Worm (Caenorhabditis elegans) whole organism, L4 larva: ENCODE measurements around the gene spig-9.

Experiments
- F10B5.3 ChIP-seq: sonication (generic microtip); optimal IDR thresholded peaks from 2 replicates; lab custom pipeline; 2016; ENCODE audit warnings: mild to moderate bottlenecking, missing genetic modification characterization, missing compliant biosample characterization
- F26F4.8 ChIP-seq: fragments of 200-800 bp; sonication (Bioruptor generic); conservative IDR thresholded peaks from 2 replicates; pipeline ENCODE4 v1.3.6; 2022; ENCODE audit warnings: missing genetic modification characterization, missing compliant biosample characterization
- T20F7.1 ChIP-seq: fragments of 200-800 bp; sonication (Bioruptor generic); optimal IDR thresholded peaks from 2 replicates; lab custom pipeline; 2018; ENCODE audit warnings: mild to moderate bottlenecking, missing genetic modification characterization, missing compliant biosample characterization
- T26A8.4 ChIP-seq: fragments of 200-800 bp; sonication (Bioruptor generic); IDR thresholded peaks from 2 replicates; pipeline ENCODE4 v1.3.6; 2022; ENCODE audit warnings: missing genetic modification characterization, missing compliant biosample characterization
- Y105C5A.15 ChIP-seq: fragments of 200-800 bp; sonication (Bioruptor generic); IDR thresholded peaks from 2 replicates; pipeline ENCODE4 v1.3.6; 2022; ENCODE audit warnings: missing genetic modification characterization, missing compliant biosample characterization
- Y5F2A.4 ChIP-seq: fragments of 200-800 bp; sonication (Bioruptor generic); optimal IDR thresholded peaks from 2 replicates; lab custom pipeline; 2018; ENCODE audit warnings: mild to moderate bottlenecking, missing genetic modification characterization, missing compliant biosample characterization
- ZK337.2 ChIP-seq: fragments of 200-800 bp; sonication (Bioruptor generic); IDR thresholded peaks from 2 replicates; pipeline ENCODE4 v1.3.6; 2022; ENCODE audit warnings: missing genetic modification reagents, missing genetic modification characterization, missing compliant biosample characterization
- ama-1 ChIP-seq: fragments of 150-350 bp; optimal IDR thresholded peaks from 2 replicates; lab custom pipeline; 2014; ENCODE audit warnings: inconsistent platforms, mixed read lengths
- arid-1 ChIP-seq: fragments of 200-800 bp; sonication (Bioruptor generic); conservative IDR thresholded peaks from 2 replicates; pipeline ENCODE4 v1.3.6; 2022; ENCODE audit warnings: missing genetic modification reagents, missing genetic modification characterization, missing compliant biosample characterization
- ceh-20 ChIP-seq: fragments of 200-800 bp; sonication (Bioruptor generic); IDR thresholded peaks from 2 replicates; pipeline ENCODE4 v1.3.6; 2022; ENCODE audit warnings: missing genetic modification reagents, missing genetic modification characterization, missing compliant biosample characterization
- ceh-82 ChIP-seq: sonication (generic microtip); optimal IDR thresholded peaks from 2 replicates; lab custom pipeline; 2017; ENCODE audit warnings: missing biosample characterization, missing genetic modification characterization
- ces-1 ChIP-seq: fragments of 150-350 bp; sonication (generic microtip); optimal IDR thresholded peaks from 4 replicates; lab custom pipeline; 2014; ENCODE audit warnings: missing biosample characterization, missing genetic modification reagents, missing genetic modification characterization
- daf-16 ChIP-seq, 3 experiments: sonication (generic microtip); optimal IDR thresholded peaks; 2 replicates each; lab custom pipeline; 2016 to 2017; ENCODE audit warnings: missing genetic modification characterization in 3 of 3, missing genetic modification reagents in 3 of 3, mild to moderate bottlenecking in 2 of 3, missing compliant biosample characterization in 2 of 3, missing biosample characterization in 1 of 3, moderate library complexity in 1 of 3
- daf-19 ChIP-seq: fragments of 200-800 bp; sonication (Bioruptor generic); conservative IDR thresholded peaks from 2 replicates; pipeline ENCODE4 v1.3.6; 2022; ENCODE audit warnings: missing genetic modification characterization, missing compliant biosample characterization
- daf-8 ChIP-seq: fragments of 200-800 bp; sonication (Bioruptor generic); IDR thresholded peaks from 2 replicates; pipeline ENCODE4 v1.3.6; 2022; ENCODE audit warnings: missing genetic modification characterization, missing compliant biosample characterization
- dmd-6 ChIP-seq: fragments of 200-800 bp; sonication (Bioruptor generic); IDR thresholded peaks from 2 replicates; pipeline ENCODE4 v1.3.6; 2022; ENCODE audit warnings: missing genetic modification reagents, missing genetic modification characterization, missing compliant biosample characterization
- dpl-1 ChIP-seq: fragments of 150-350 bp; optimal IDR thresholded peaks from 2 replicates; lab custom pipeline; 2014; ENCODE audit warnings: missing biosample characterization, missing genetic modification reagents, missing genetic modification characterization
- duxl-1 ChIP-seq: sonication (generic microtip); optimal IDR thresholded peaks from 2 replicates; lab custom pipeline; 2016; ENCODE audit warnings: mild to moderate bottlenecking, missing genetic modification characterization, moderate library complexity, missing compliant biosample characterization; ENCODE audit not compliant: poor library complexity
- egl-43 ChIP-seq: fragments of 200-800 bp; sonication (Bioruptor generic); IDR thresholded peaks from 2 replicates; pipeline ENCODE4 v1.3.6; 2022; ENCODE audit warnings: missing genetic modification reagents, missing genetic modification characterization, missing compliant biosample characterization
- fkh-10 ChIP-seq: fragments of 150-350 bp; optimal IDR thresholded peaks from 2 replicates; lab custom pipeline; 2014; ENCODE audit warnings: missing biosample characterization, missing genetic modification reagents, missing genetic modification characterization
- hif-1 ChIP-seq, 2 experiments: sonication (generic microtip); optimal IDR thresholded peaks; 2 replicates each; lab custom pipeline; 2016 to 2017; ENCODE audit warnings: missing compliant biosample characterization in 2 of 2, missing genetic modification characterization in 2 of 2, missing genetic modification reagents in 2 of 2, missing genotype in 2 of 2, mild to moderate bottlenecking in 1 of 2
- hlh-30 ChIP-seq: sonication (generic microtip); optimal IDR thresholded peaks from 2 replicates; lab custom pipeline; 2017; ENCODE audit warnings: antibody characterized with exemption, mild to moderate bottlenecking, missing genetic modification characterization, missing compliant biosample characterization; ENCODE audit not compliant: insufficient read depth
- hmg-1.1 ChIP-seq: fragments of 200-800 bp; sonication (Bioruptor generic); IDR thresholded peaks from 2 replicates; pipeline ENCODE4 v1.3.6; 2022; ENCODE audit warnings: missing genetic modification reagents, missing genetic modification characterization, missing compliant biosample characterization
- lim-7 ChIP-seq: fragments of 200-800 bp; sonication (Bioruptor generic); IDR thresholded peaks from 2 replicates; pipeline ENCODE4 v1.3.6; 2022; ENCODE audit warnings: missing genetic modification characterization, missing compliant biosample characterization
- lin-29 ChIP-seq: fragments of 200-800 bp; sonication (Bioruptor generic); IDR thresholded peaks from 2 replicates; pipeline ENCODE4 v1.3.6; 2022; ENCODE audit warnings: missing genetic modification reagents, missing genetic modification characterization, missing compliant biosample characterization
- lin-38 ChIP-seq: fragments of 200-800 bp; sonication (Bioruptor generic); IDR thresholded peaks from 2 replicates; pipeline ENCODE4 v1.3.6; 2022; ENCODE audit warnings: missing genetic modification reagents, missing genetic modification characterization, missing compliant biosample characterization
- lin-39 ChIP-seq: fragments of 150-350 bp; optimal IDR thresholded peaks from 2 replicates; lab custom pipeline; 2014; ENCODE audit warnings: missing biosample characterization, missing genetic modification reagents, missing genetic modification characterization
- lir-3 ChIP-seq: sonication (generic microtip); optimal IDR thresholded peaks from 2 replicates; lab custom pipeline; 2016; ENCODE audit warnings: mild to moderate bottlenecking, missing genetic modification characterization, missing compliant biosample characterization
- madf-9 ChIP-seq: fragments of 200-800 bp; sonication (Bioruptor generic); conservative IDR thresholded peaks from 2 replicates; pipeline ENCODE4 v1.3.6; 2022; ENCODE audit warnings: missing genetic modification reagents, missing genetic modification characterization, missing compliant biosample characterization
- mdt-29 ChIP-seq: fragments of 200-800 bp; sonication (Bioruptor generic); IDR thresholded peaks from 2 replicates; pipeline ENCODE4 v1.3.6; 2022; ENCODE audit warnings: missing genetic modification reagents, missing genetic modification characterization, missing compliant biosample characterization
- mes-2 ChIP-seq: sonication (generic microtip); optimal IDR thresholded peaks from 2 replicates; lab custom pipeline; 2016; ENCODE audit warnings: missing genotype, mild to moderate bottlenecking, missing genetic modification characterization, missing compliant biosample characterization; ENCODE audit not compliant: poor library complexity, severe bottlenecking
- nhr-237 ChIP-seq: sonication (generic microtip); optimal IDR thresholded peaks from 2 replicates; lab custom pipeline; 2017; ENCODE audit warnings: missing biosample characterization, missing genetic modification characterization
- nhr-25 ChIP-seq: sonication (generic microtip); optimal IDR thresholded peaks from 2 replicates; lab custom pipeline; 2017; ENCODE audit warnings: missing genetic modification characterization, mild to moderate bottlenecking, missing compliant biosample characterization, antibody characterized with exemption, moderate library complexity, borderline replicate concordance; ENCODE audit not compliant: insufficient read depth
- nhr-28 ChIP-seq: fragments of 150-350 bp; optimal IDR thresholded peaks from 2 replicates; lab custom pipeline; 2014; ENCODE audit warnings: missing biosample characterization, missing genetic modification characterization
- nhr-41 ChIP-seq: fragments of 200-800 bp; sonication (Bioruptor generic); IDR thresholded peaks from 2 replicates; pipeline ENCODE4 v1.3.6; 2022; ENCODE audit warnings: missing genetic modification reagents, missing genetic modification characterization, missing compliant biosample characterization
- nhr-6 ChIP-seq: fragments of 150-350 bp; optimal IDR thresholded peaks from 2 replicates; lab custom pipeline; 2014; ENCODE audit warnings: missing biosample characterization, missing genetic modification characterization
- nhr-76 ChIP-seq: fragments of 150-350 bp; optimal IDR thresholded peaks from 2 replicates; lab custom pipeline; 2014; ENCODE audit warnings: missing biosample characterization, missing genetic modification characterization
- nhr-77 ChIP-seq: fragments of 150-350 bp; optimal IDR thresholded peaks from 2 replicates; lab custom pipeline; 2014; ENCODE audit warnings: missing biosample characterization, missing genetic modification characterization
- php-3 ChIP-seq: fragments of 200-800 bp; sonication (Bioruptor generic); IDR thresholded peaks from 2 replicates; pipeline ENCODE4 v1.3.6; 2022; ENCODE audit warnings: missing genetic modification reagents, missing genetic modification characterization, missing compliant biosample characterization
- pqm-1 ChIP-seq: sonication (generic microtip); optimal IDR thresholded peaks from 2 replicates; lab custom pipeline; 2017; ENCODE audit warnings: missing biosample characterization, missing genetic modification characterization
- sdz-12 ChIP-seq: fragments of 200-800 bp; sonication (Bioruptor generic); optimal IDR thresholded peaks from 2 replicates; lab custom pipeline; 2018; ENCODE audit warnings: mild to moderate bottlenecking, missing genetic modification characterization, missing compliant biosample characterization
- skn-1 ChIP-seq: fragments of 150-350 bp; optimal IDR thresholded peaks from 2 replicates; lab custom pipeline; 2014; ENCODE audit warnings: missing biosample characterization, missing genetic modification characterization
- tag-97 ChIP-seq: fragments of 200-800 bp; sonication (Bioruptor generic); IDR thresholded peaks from 2 replicates; pipeline ENCODE4 v1.3.6; 2022; ENCODE audit warnings: missing genetic modification characterization, missing compliant biosample characterization
- tra-1 ChIP-seq: fragments of 200-800 bp; sonication (Bioruptor generic); IDR thresholded peaks from 2 replicates; pipeline ENCODE4 v1.3.6; 2022; ENCODE audit warnings: missing genetic modification reagents, missing genetic modification characterization, missing compliant biosample characterization
- unc-39 ChIP-seq: sonication (generic microtip); optimal IDR thresholded peaks from 2 replicates; lab custom pipeline; 2017; ENCODE audit warnings: missing biosample characterization, missing genetic modification characterization
- vab-7 ChIP-seq: fragments of 200-800 bp; sonication (Bioruptor generic); IDR thresholded peaks from 2 replicates; pipeline ENCODE4 v1.3.6; 2022; ENCODE audit warnings: missing genetic modification reagents, missing genetic modification characterization, missing compliant biosample characterization
- zag-1 ChIP-seq: fragments of 150-350 bp; optimal IDR thresholded peaks from 2 replicates; lab custom pipeline; 2014; ENCODE audit warnings: missing biosample characterization, missing genetic modification characterization
- zfp-2 ChIP-seq: sonication (generic microtip); optimal IDR thresholded peaks from 2 replicates; lab custom pipeline; 2016; ENCODE audit warnings: mild to moderate bottlenecking, missing genetic modification characterization, missing compliant biosample characterization
- zfp-3 ChIP-seq: fragments of 200-800 bp; sonication (Bioruptor generic); conservative IDR thresholded peaks from 2 replicates; pipeline ENCODE4 v1.3.6; 2022; ENCODE audit warnings: missing genetic modification reagents, missing genetic modification characterization, missing compliant biosample characterization
- zip-2 ChIP-seq: fragments of 150-350 bp; optimal IDR thresholded peaks from 2 replicates; lab custom pipeline; 2014; ENCODE audit warnings: missing biosample characterization, missing genetic modification characterization

spig-9 gene

ce11 chrV:13657291-13657690 lies 45.6 kb upstream of the spig-9 start (continued):
- TF ChIP-seq Y105C5A.15 (GFP tag; lab: Robert Waterston, UW) (no peak), ceh-82 (tag; lab: Kevin White, UChicago) (no peak), zip-2 (tag; lab: Kevin White, UChicago) (peak; percentile 5), hmg-1.1 (GFP tag; lab: Robert Waterston, UW) (no peak), vab-7 (no peak), ZK337.2 (GFP tag; lab: Robert Waterston, UW) (no peak), fkh-10 (GFP tag; lab: Kevin White, UChicago) (no peak), egl-43 (GFP tag; lab: Robert Waterston, UW) (no peak; the same call in 1 of the 2 replicates), unc-39 (tag; lab: Kevin White, UChicago) (no peak), sdz-12 (GFP tag; lab: Kevin White, UChicago) (no peak), nhr-76 (tag; lab: Kevin White, UChicago) (peak; percentile 37), dpl-1 (GFP tag; lab: Kevin White, UChicago) (peak; percentile 39), mdt-29 (GFP tag; lab: Robert Waterston, UW) (peak; percentile 81), F26F4.8 (no peak), lin-38 (GFP tag; lab: Robert Waterston, UW) (0 out of 2 replicates have a peak, but pooled peaks have one; percentile 33), dmd-6 (peak; percentile 96), zag-1 (tag; lab: Kevin White, UChicago) (no peak), ceh-20 (GFP tag; lab: Robert Waterston, UW) (peak; percentile 88), daf-19 (no peak), lin-29 (peak; percentile 69; the same call in 1 of the 2 replicates), arid-1 (GFP tag; lab: Robert Waterston, UW) (no peak), nhr-25 (tag; lab: Kevin White, UChicago) (no peak), daf-8 (GFP tag; lab: Robert Waterston, UW) (no peak), T26A8.4 (no peak; the same call in 1 of the 2 replicates), skn-1 (tag; lab: Kevin White, UChicago) (no peak), lir-3 (no peak), hif-1 (tag; optimal IDR thresholded peaks at IDR 0.05; lab: Kevin White, UChicago) (peak; percentile 43 to 90), T20F7.1 (GFP tag; lab: Kevin White, UChicago) (peak; percentile 50), daf-16 (GFP tag; optimal IDR thresholded peaks at IDR 0.05; lab: Kevin White, UChicago) (no peak), daf-16 (tag; optimal IDR thresholded peaks at IDR 0.05; lab: Kevin White, UChicago) (peak; percentile 80), duxl-1 (tag; lab: Kevin White, UChicago) (peak; percentile 50), F10B5.3 (tag; lab: Kevin White, UChicago) (no peak), tra-1 (GFP tag; lab: Robert Waterston, UW) (peak; percentile 76), ces-1 (GFP tag; lab: Kevin White, UChicago) (no peak), hlh-30 (peak; percentile 96), nhr-77 (tag; lab: Kevin White, UChicago) (peak; percentile 62), mes-2 (tag; lab: Kevin White, UChicago) (peak; percentile 36), Y5F2A.4 (GFP tag; lab: Kevin White, UChicago) (no peak), zfp-2 (no peak), lin-39 (tag; lab: Kevin White, UChicago) (no peak), nhr-28 (tag; lab: Kevin White, UChicago) (peak; percentile 93), madf-9 (GFP tag; lab: Robert Waterston, UW) (0 out of 2 replicates have a peak, but pooled peaks have one; percentile 26), php-3 (peak; percentile 43; the same call in 1 of the 2 replicates), nhr-6 (tag; lab: Kevin White, UChicago) (peak; percentile 1), lim-7 (GFP tag; lab: Robert Waterston, UW) (no peak), zfp-3 (GFP tag; lab: Robert Waterston, UW) (0 out of 2 replicates have a peak, but pooled peaks have one; percentile 9), pqm-1 (tag; lab: Kevin White, UChicago) (peak; percentile 17), tag-97 (no peak), nhr-237 (tag; lab: Kevin White, UChicago) (no peak), ama-1 (lab: Kevin White, UChicago) (no peak), nhr-41 (GFP tag; lab: Robert Waterston, UW) (0 out of 2 replicates have a peak, but pooled peaks have one; percentile 33)
